Worm (Caenorhabditis elegans): ENCODE measurements around the gene srd-43.

srd-43 gene

DNA sequence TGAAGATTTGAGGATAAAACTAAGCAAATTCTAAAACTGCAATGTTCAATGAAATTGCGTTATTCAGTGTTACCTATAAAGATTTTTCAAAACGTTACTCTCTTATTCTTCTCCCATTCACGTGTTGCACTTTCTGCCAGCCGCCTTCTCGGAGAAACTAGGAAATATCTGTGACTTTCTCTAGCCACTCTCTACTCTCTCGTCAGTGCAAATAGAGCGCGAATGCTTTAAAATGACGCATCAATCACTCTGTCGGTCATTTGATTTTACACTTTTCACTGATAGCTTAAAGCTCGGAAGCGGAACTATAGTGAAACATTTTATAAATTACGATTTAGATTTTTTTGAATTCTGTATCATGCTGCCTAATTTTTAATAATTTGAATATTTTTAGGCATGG is 23.2 kb upstream of the srd-43 start (continued):
- TF ChIP-seq mdl-1 (tag; optimal IDR thresholded peaks at IDR 0.05) = peak; percentile 43 to 89
- TF ChIP-seq madf-5 (GFP tag; IDR thresholded peaks at IDR 0.05) = no peak
- no peak for TF ChIP-seq spr-3 (GFP tag; optimal IDR thresholded peaks at IDR 0.05)
- no peak for TF ChIP-seq zfp-3 (GFP tag; conservative IDR thresholded peaks at IDR 0.05)
- TF ChIP-seq egl-43 (GFP tag; IDR thresholded peaks at IDR 0.05) = no peak
- TF ChIP-seq unc-130 (GFP tag; optimal IDR thresholded peaks at IDR 0.05) = no peak
- no peak for TF ChIP-seq snpc-4 (tag; optimal IDR thresholded peaks at IDR 0.05)
- TF ChIP-seq ZK337.2 (GFP tag; IDR thresholded peaks at IDR 0.05) = no peak
- TF ChIP-seq T26A8.4 (GFP tag; IDR thresholded peaks at IDR 0.05) = no peak
- TF ChIP-seq rbr-2 (tag; optimal IDR thresholded peaks at IDR 0.05) = peak; percentile 35
- TF ChIP-seq cey-2 (tag; optimal IDR thresholded peaks at IDR 0.05; ENCODE audit: borderline replicate concordance, insufficient read depth) = no peak
- TF ChIP-seq Y105C5A.15 (GFP tag; IDR thresholded peaks at IDR 0.05) = no peak
- no peak for TF ChIP-seq ztf-11 (tag; optimal IDR thresholded peaks at IDR 0.05)
- no peak for TF ChIP-seq skn-1 (tag; optimal IDR thresholded peaks at IDR 0.05)
- no peak for TF ChIP-seq zfp-2 (tag; optimal IDR thresholded peaks at IDR 0.05)
- no peak for TF ChIP-seq R02D3.7 (tag; optimal IDR thresholded peaks at IDR 0.05)
- no peak for TF ChIP-seq attf-4 (tag; optimal IDR thresholded peaks at IDR 0.05)
- TF ChIP-seq sdz-12 (GFP tag; optimal IDR thresholded peaks at IDR 0.05) = no peak
- TF ChIP-seq nhr-102 (tag; optimal IDR thresholded peaks at IDR 0.05) = no peak
- no peak for TF ChIP-seq ZK546.5 (tag; optimal IDR thresholded peaks at IDR 0.05)
- TF ChIP-seq nhr-76 (tag; optimal IDR thresholded peaks at IDR 0.05) = no peak
- peak; percentile 11 for TF ChIP-seq pqm-1 (tag; optimal IDR thresholded peaks at IDR 0.05)
- no peak for TF ChIP-seq D1046.2 (GFP tag; IDR thresholded peaks at IDR 0.05)
- TF ChIP-seq lin-13 (GFP tag; optimal IDR thresholded peaks at IDR 0.05) = peak; percentile 58
- no peak for TF ChIP-seq daf-19 (GFP tag; conservative IDR thresholded peaks at IDR 0.05)
- peak; percentile 39; the same call in 1 of the 2 replicates for TF ChIP-seq hmg-1.1 (GFP tag; IDR thresholded peaks at IDR 0.05)
- TF ChIP-seq egl-27 (tag; optimal IDR thresholded peaks at IDR 0.05) = no peak
- no peak for TF ChIP-seq ceh-62 (tag; optimal IDR thresholded peaks at IDR 0.05)
- no peak for TF ChIP-seq aly-2 (tag; optimal IDR thresholded peaks at IDR 0.05)
- 0 out of 2 replicates have a peak, but pooled peaks have one; percentile 19 for TF ChIP-seq ctbp-1 (GFP tag; IDR thresholded peaks at IDR 0.05)
- no peak for TF ChIP-seq F44E2.7 (GFP tag; IDR thresholded peaks at IDR 0.05)
- TF ChIP-seq ceh-20 (GFP tag; IDR thresholded peaks at IDR 0.05) = peak; percentile 72
- TF ChIP-seq ceh-82 (tag; optimal IDR thresholded peaks at IDR 0.05) = no peak
- peak; percentile 69 for TF ChIP-seq mes-2 (tag; optimal IDR thresholded peaks at IDR 0.05; ENCODE audit: poor library complexity, severe bottlenecking)
- peak; percentile 29; the same call in 1 of the 2 replicates for TF ChIP-seq tra-1 (GFP tag; IDR thresholded peaks at IDR 0.05)
- peak; percentile 60 for TF ChIP-seq nhr-48 (tag; optimal IDR thresholded peaks at IDR 0.05)
- 0 out of 2 replicates have a peak, but pooled peaks have one; percentile 52 for TF ChIP-seq lin-1 (GFP tag; IDR thresholded peaks at IDR 0.05)
- TF ChIP-seq aha-1 (tag) = peak; percentile 49

DNA sequence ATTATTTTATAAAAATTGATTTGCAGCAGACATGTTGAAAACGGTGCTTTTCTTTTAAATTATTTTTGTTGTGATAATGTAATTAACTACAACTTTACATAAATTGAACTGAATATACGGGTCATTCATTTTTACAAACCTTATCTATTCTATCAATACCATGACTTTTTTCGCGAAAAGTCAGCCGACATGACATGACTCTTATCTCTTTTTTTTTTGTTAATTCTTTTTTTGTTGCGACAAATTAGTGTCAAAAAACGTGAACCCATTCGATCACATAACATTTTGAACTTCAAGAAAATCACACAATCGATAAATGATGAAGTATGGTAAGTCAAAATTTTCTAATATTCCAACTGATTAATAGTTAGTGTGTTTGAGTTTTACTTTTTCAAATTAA is 22.4 kb upstream of the srd-43 start, which contains the start of gene sir-2.2:
Gene sir-2.2 (plus strand): TSS at position 34 of the 400 bp plus-strand sequence.
- TF ChIP-seq fkh-10 (GFP tag; optimal IDR thresholded peaks at IDR 0.05) (no peak), dve-1 (tag; optimal IDR thresholded peaks at IDR 0.05; ENCODE audit: insufficient read depth) (peak; percentile 61), ceh-28 (tag; optimal IDR thresholded peaks at IDR 0.05) (no peak), daf-16 (GFP tag; optimal IDR thresholded peaks at IDR 0.05) (no peak), daf-16 (tag; optimal IDR thresholded peaks at IDR 0.05) (peak; percentile 54), T26A8.4 (GFP tag; IDR thresholded peaks at IDR 0.05) (peak; percentile 14; the same call in 1 of the 2 replicates), nhr-237 (tag; optimal IDR thresholded peaks at IDR 0.05) (no peak), ces-1 (GFP tag; optimal IDR thresholded peaks at IDR 0.05) (no peak), lsy-2 (tag; optimal IDR thresholded peaks at IDR 0.05) (peak in 1 of 2 experiments; percentile 41), mxl-3 (GFP tag; optimal IDR thresholded peaks at IDR 0.05) (no peak), zfp-3 (GFP tag; conservative IDR thresholded peaks at IDR 0.05) (peak; percentile 78; the same call in 1 of the 2 replicates), ceh-20 (GFP tag; IDR thresholded peaks at IDR 0.05) (0 out of 2 replicates have a peak, but pooled peaks have one; percentile 15), daf-8 (GFP tag; IDR thresholded peaks at IDR 0.05) (no peak), zag-1 (tag; optimal IDR thresholded peaks at IDR 0.05) (no peak), mes-2 (tag; optimal IDR thresholded peaks at IDR 0.05; ENCODE audit: poor library complexity, severe bottlenecking) (no peak), nhr-25 (tag; optimal IDR thresholded peaks at IDR 0.05; ENCODE audit: borderline replicate concordance, insufficient read depth) (no peak), nhr-41 (GFP tag; IDR thresholded peaks at IDR 0.05) (0 out of 2 replicates have a peak, but pooled peaks have one; percentile 40), lin-13 (GFP tag; optimal IDR thresholded peaks at IDR 0.05) (no peak), mdt-29 (GFP tag; IDR thresholded peaks at IDR 0.05) (no peak), dmd-9 (GFP tag; IDR thresholded peaks at IDR 0.05) (no peak)
